Worm (Caenorhabditis elegans): ENCODE data around the gene F40G9.6.

DNA sequence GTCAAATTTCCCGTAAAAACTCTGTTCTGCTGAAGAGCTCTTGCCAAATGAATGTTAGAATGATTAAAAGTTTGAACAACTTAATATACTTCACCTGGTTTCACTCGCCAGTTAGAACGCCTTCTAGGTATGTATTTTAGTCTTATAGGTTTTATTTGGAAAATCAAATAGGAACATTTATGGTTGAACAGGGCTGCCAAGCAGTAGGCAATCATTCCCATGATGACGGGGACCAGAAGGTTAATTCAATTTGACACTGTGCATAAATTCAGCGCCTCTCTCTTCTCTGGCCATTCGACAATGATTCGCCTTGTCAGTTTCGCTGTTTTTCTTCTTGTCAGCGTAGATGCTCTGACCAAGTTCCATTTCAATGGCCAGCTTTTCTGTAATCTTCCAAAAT lies 2.7 kb downstream of the F40G9.6 start, which contains the start of gene F40G9.15:
- no peak for TF ChIP-seq scrt-1 (GFP tag; IDR thresholded peaks at IDR 0.05)
- TF ChIP-seq ceh-36 (tag; optimal IDR thresholded peaks at IDR 0.05), result no peak

Data from whole organism, early embryonic.